Fruit fly (Drosophila melanogaster) whole organism, prepupa: ENCODE data around the gene CG32650.

Experiments
- Blimp-1 ChIP-seq: fragments of 200-800 bp; sonication (Bioruptor generic); optimal IDR thresholded peaks from 3 replicates; lab custom pipeline; 2017; ENCODE audit warnings: missing biosample characterization, missing genetic modification characterization, mild to moderate bottlenecking, moderate library complexity, missing genetic modification reagents
- CG10631 ChIP-seq: fragments of 200-800 bp; sonication (Bioruptor generic); optimal IDR thresholded peaks from 2 replicates; lab custom pipeline; 2016; ENCODE audit warnings: missing biosample characterization, missing genetic modification characterization
- CG10669 ChIP-seq: fragments of 200-800 bp; sonication (Bioruptor generic); optimal IDR thresholded peaks from 3 replicates; lab custom pipeline; 2018; ENCODE audit warnings: missing biosample characterization, mild to moderate bottlenecking, missing genetic modification characterization, moderate library complexity
- CG11294 ChIP-seq: fragments of 200-800 bp; sonication (Bioruptor generic); IDR thresholded peaks from 2 replicates; pipeline ENCODE4 v1.3.6; 2022; ENCODE audit warnings: missing biosample characterization, missing genetic modification characterization
- CG11762 ChIP-seq: fragments of 200-800 bp; sonication (Bioruptor generic); optimal IDR thresholded peaks from 3 replicates; lab custom pipeline; 2016; ENCODE audit warnings: missing biosample characterization, missing genetic modification characterization; ENCODE audit not compliant: insufficient read depth
- CG11902 ChIP-seq: fragments of 200-800 bp; sonication (Bioruptor generic); optimal IDR thresholded peaks from 3 replicates; lab custom pipeline; 2016; ENCODE audit warnings: missing biosample characterization, missing genetic modification characterization
- CG15336 ChIP-seq: fragments of 200-800 bp; sonication (Bioruptor generic); IDR thresholded peaks from 2 replicates; pipeline ENCODE4 v1.3.6; 2022; ENCODE audit warnings: missing biosample characterization, missing genetic modification characterization
- CG3032 ChIP-seq: fragments of 200-800 bp; optimal IDR thresholded peaks from 2 replicates; lab custom pipeline; 2019; ENCODE audit warnings: missing biosample characterization, mild to moderate bottlenecking, missing genetic modification characterization, moderate library complexity
- CG31627 ChIP-seq: fragments of 200-800 bp; sonication (Bioruptor generic); optimal IDR thresholded peaks from 3 replicates; lab custom pipeline; 2016; ENCODE audit warnings: missing biosample characterization, missing genetic modification characterization
- CG32006 ChIP-seq: fragments of 200-800 bp; sonication (Bioruptor generic); optimal IDR thresholded peaks from 3 replicates; lab custom pipeline; 2017; ENCODE audit warnings: missing biosample characterization, mild to moderate bottlenecking, missing genetic modification characterization
- CG34406 ChIP-seq: fragments of 200-800 bp; sonication (Bioruptor generic); optimal IDR thresholded peaks from 3 replicates; lab custom pipeline; 2016; ENCODE audit warnings: missing biosample characterization, missing genetic modification characterization
- CG3919 ChIP-seq: fragments of 200-800 bp; sonication (Bioruptor generic); optimal IDR thresholded peaks from 3 replicates; lab custom pipeline; 2016; ENCODE audit warnings: missing biosample characterization, missing genetic modification characterization
- CG4318 ChIP-seq: fragments of 200-800 bp; sonication (Bioruptor generic); optimal IDR thresholded peaks from 3 replicates; lab custom pipeline; 2017; ENCODE audit warnings: missing biosample characterization, mild to moderate bottlenecking, missing genetic modification characterization
- CG6163 ChIP-seq: fragments of 200-800 bp; sonication (Bioruptor generic); IDR thresholded peaks from 3 replicates; pipeline ENCODE4 v1.3.6; 2022; ENCODE audit warnings: missing biosample characterization, missing genetic modification characterization
- CG6276 ChIP-seq: fragments of 200-800 bp; sonication (Bioruptor generic); optimal IDR thresholded peaks from 2 replicates; lab custom pipeline; 2017; ENCODE audit warnings: missing biosample characterization, mild to moderate bottlenecking, missing genetic modification characterization
- CG6792 ChIP-seq: fragments of 200-800 bp; sonication (Bioruptor generic); optimal IDR thresholded peaks from 3 replicates; lab custom pipeline; 2016; ENCODE audit warnings: missing biosample characterization, missing genetic modification characterization
- CG6808 ChIP-seq: fragments of 200-800 bp; sonication (Bioruptor generic); optimal IDR thresholded peaks from 3 replicates; lab custom pipeline; 2017; ENCODE audit warnings: missing biosample characterization, missing genetic modification characterization, mild to moderate bottlenecking, moderate library complexity, missing genetic modification reagents
- CG8119 ChIP-seq: fragments of 200-800 bp; sonication (Bioruptor generic); IDR thresholded peaks from 3 replicates; pipeline ENCODE4 v1.3.6; 2022; ENCODE audit warnings: missing biosample characterization, missing genetic modification characterization
- CG8319 ChIP-seq: fragments of 200-800 bp; sonication (Bioruptor generic); optimal IDR thresholded peaks from 3 replicates; lab custom pipeline; 2016; ENCODE audit warnings: missing biosample characterization, missing genetic modification characterization
- CG8632 ChIP-seq: fragments of 200-800 bp; sonication (Bioruptor generic); optimal IDR thresholded peaks from 3 replicates; lab custom pipeline; 2016; ENCODE audit warnings: missing biosample characterization, missing genetic modification characterization
- CG9139 ChIP-seq: fragments of 200-800 bp; sonication (Bioruptor generic); optimal IDR thresholded peaks from 3 replicates; lab custom pipeline; 2017; ENCODE audit warnings: missing biosample characterization, mild to moderate bottlenecking, missing genetic modification characterization
- Eip75B ChIP-seq: fragments of 200-800 bp; sonication (Bioruptor generic); optimal IDR thresholded peaks from 3 replicates; lab custom pipeline; 2016; ENCODE audit warnings: missing biosample characterization, missing genetic modification characterization
- Eip78C ChIP-seq: fragments of 200-800 bp; sonication (Bioruptor generic); peaks from one replicate; lab custom pipeline; 2016; ENCODE audit warnings: missing biosample characterization, missing genetic modification characterization
- Eip93F ChIP-seq: fragments of 200-800 bp; sonication (Bioruptor generic); optimal IDR thresholded peaks from 2 replicates; lab custom pipeline; 2016; ENCODE audit warnings: missing biosample characterization, mild to moderate bottlenecking, missing genetic modification characterization
- Ets21C ChIP-seq: fragments of 200-800 bp; sonication (Bioruptor generic); optimal IDR thresholded peaks from 3 replicates; lab custom pipeline; 2016; ENCODE audit warnings: missing biosample characterization, missing genetic modification characterization
- Gug ChIP-seq: fragments of 200-800 bp; sonication (Bioruptor generic); IDR thresholded peaks from 2 replicates; pipeline ENCODE4 v1.3.6; 2022; ENCODE audit warnings: missing biosample characterization, missing genetic modification characterization
- Hr38 ChIP-seq: sonication (Bioruptor generic); optimal IDR thresholded peaks from 2 replicates; lab custom pipeline; 2016; ENCODE audit warnings: missing biosample characterization, missing genetic modification characterization
- Hr39 ChIP-seq: fragments of 200-800 bp; sonication (Bioruptor generic); optimal IDR thresholded peaks from 2 replicates; lab custom pipeline; 2016; ENCODE audit warnings: missing biosample characterization, missing genetic modification characterization
- Hr4 ChIP-seq: fragments of 200-800 bp; sonication (Bioruptor generic); optimal IDR thresholded peaks from 3 replicates; lab custom pipeline; 2016; ENCODE audit warnings: missing biosample characterization, missing genetic modification characterization
- Lpt ChIP-seq: fragments of 200-800 bp; sonication (Bioruptor generic); optimal IDR thresholded peaks from 3 replicates; lab custom pipeline; 2016; ENCODE audit warnings: missing biosample characterization, missing genetic modification characterization
- Met ChIP-seq: fragments of 200-800 bp; sonication (Bioruptor generic); optimal IDR thresholded peaks from 3 replicates; lab custom pipeline; 2016; ENCODE audit warnings: missing biosample characterization, missing genetic modification characterization
- OdsH ChIP-seq: fragments of 200-800 bp; sonication (Bioruptor generic); optimal IDR thresholded peaks from 3 replicates; lab custom pipeline; 2016; ENCODE audit warnings: missing biosample characterization, missing genetic modification characterization
- Sox102F ChIP-seq: fragments of 200-800 bp; sonication (Bioruptor generic); optimal IDR thresholded peaks from 2 replicates; lab custom pipeline; 2016; ENCODE audit warnings: missing biosample characterization, mild to moderate bottlenecking, missing genetic modification characterization
- Sox14 ChIP-seq: fragments of 200-800 bp; sonication (Bioruptor generic); optimal IDR thresholded peaks from 3 replicates; lab custom pipeline; 2016; ENCODE audit warnings: missing biosample characterization, missing genetic modification characterization
- achi ChIP-seq: fragments of 200-800 bp; sonication (Bioruptor generic); optimal IDR thresholded peaks from 3 replicates; lab custom pipeline; 2016; ENCODE audit warnings: missing biosample characterization, missing genetic modification characterization
- acj6 ChIP-seq: fragments of 200-800 bp; sonication (Bioruptor generic); optimal IDR thresholded peaks from 3 replicates; lab custom pipeline; 2016; ENCODE audit warnings: missing biosample characterization, missing genetic modification characterization
- cyc ChIP-seq: fragments of 200-800 bp; sonication (Bioruptor generic); optimal IDR thresholded peaks from 3 replicates; lab custom pipeline; 2016; ENCODE audit warnings: missing biosample characterization, missing genetic modification characterization
- eg ChIP-seq: fragments of 200-800 bp; sonication (Bioruptor generic); IDR thresholded peaks from 3 replicates; pipeline ENCODE4 v1.3.6; 2022; ENCODE audit warnings: missing biosample characterization, missing genetic modification characterization
- esn ChIP-seq: fragments of 200-800 bp; sonication (Bioruptor generic); optimal IDR thresholded peaks from 2 replicates; lab custom pipeline; 2016; ENCODE audit warnings: missing biosample characterization, mild to moderate bottlenecking, missing genetic modification characterization, moderate library complexity
- fd59A ChIP-seq: fragments of 200-800 bp; sonication (Bioruptor generic); optimal IDR thresholded peaks from 2 replicates; lab custom pipeline; 2017; ENCODE audit warnings: missing biosample characterization, mild to moderate bottlenecking, missing genetic modification characterization, missing genetic modification reagents
- fd85E ChIP-seq: fragments of 200-800 bp; sonication (Bioruptor generic); optimal IDR thresholded peaks from 3 replicates; lab custom pipeline; 2016; ENCODE audit warnings: missing biosample characterization, missing genetic modification characterization
- pdm3 ChIP-seq: fragments of 200-800 bp; sonication (Bioruptor generic); optimal IDR thresholded peaks from 3 replicates; lab custom pipeline; 2016; ENCODE audit warnings: missing biosample characterization, missing genetic modification characterization
- salr ChIP-seq, 2 experiments: fragments of 200-800 bp; sonication (Bioruptor generic); optimal IDR thresholded peaks; 3 replicates each; lab custom pipeline; 2016 to 2018; ENCODE audit warnings: missing biosample characterization in 2 of 2, missing genetic modification characterization in 2 of 2, mild to moderate bottlenecking in 1 of 2
- spab ChIP-seq: fragments of 200-800 bp; sonication (Bioruptor generic); optimal IDR thresholded peaks from 2 replicates; lab custom pipeline; 2017; ENCODE audit warnings: missing biosample characterization, mild to moderate bottlenecking, missing genetic modification characterization, missing genetic modification reagents
- ss ChIP-seq, 2 experiments: fragments of 200-800 bp; sonication (Bioruptor generic); optimal IDR thresholded peaks; 2 replicates in 1 of 2; 3 replicates in 1 of 2; lab custom pipeline; 2017 to 2018; ENCODE audit warnings: mild to moderate bottlenecking in 2 of 2, missing biosample characterization in 2 of 2, missing genetic modification characterization in 2 of 2, moderate library complexity in 1 of 2

The CG32650 gene

dm6 chrX:12905901-12906689, 7.6 kb upstream of the CG32650 start, which contains the start of gene CG4404:
TSS of gene CG4404 (minus strand) at chrX:12906018.
- TF ChIP-seq CG11294 (GFP tag; lab: Robert Waterston, UW) (no peak), achi (GFP tag; lab: Kevin White, UChicago) (peak; percentile 11), CG4318 (GFP tag; lab: Kevin White, UChicago) (peak; percentile 32), Eip93F (GFP tag; lab: Kevin White, UChicago) (no peak), CG15336 (GFP tag; lab: Robert Waterston, UW) (peak; percentile 51), acj6 (GFP tag; lab: Kevin White, UChicago) (peak; percentile 14), CG6276 (peak; percentile 41), fd59A (GFP tag; lab: Kevin White, UChicago) (no peak), cyc (GFP tag; lab: Kevin White, UChicago) (no peak), Sox102F (GFP tag; lab: Kevin White, UChicago) (no peak), eg (GFP tag; lab: Robert Waterston, UW) (0 out of 3 replicates have a peak, but pooled peaks have one; percentile 51), Eip78C (peak; percentile 66), CG32006 (GFP tag; lab: Kevin White, UChicago) (peak; percentile 70), salr (GFP tag; optimal IDR thresholded peaks at IDR 0.05; lab: Kevin White, UChicago) (peak in 1 of 2 experiments; percentile 37), Hr4 (peak; percentile 50), OdsH (GFP tag; lab: Kevin White, UChicago) (peak; percentile 28)

- no peak for TF ChIP-seq CG11762
- TF ChIP-seq CG6808 (GFP tag; lab: Kevin White, UChicago) = peak; percentile 15
- TF ChIP-seq eg (GFP tag; lab: Robert Waterston, UW) = peak; percentile 78
- TF ChIP-seq CG4318 (GFP tag; lab: Kevin White, UChicago) = peak; percentile 46
- peak; percentile 16 for TF ChIP-seq CG6792 (GFP tag; lab: Kevin White, UChicago)
- TF ChIP-seq achi (GFP tag; lab: Kevin White, UChicago) = peak; percentile 22
- TF ChIP-seq Gug (GFP tag; lab: Robert Waterston, UW) = peak; percentile 37; the same call in 1 of the 2 replicates
- TF ChIP-seq Sox14 (GFP tag; lab: Kevin White, UChicago) = peak; percentile 11
- TF ChIP-seq CG11294 (GFP tag; lab: Robert Waterston, UW) = no peak; the same call in 1 of the 2 replicates
- peak; percentile 23 for TF ChIP-seq CG10669
- no peak for TF ChIP-seq spab (GFP tag; lab: Kevin White, UChicago)
- peak; percentile 51 for TF ChIP-seq CG8632
- TF ChIP-seq Ets21C (GFP tag; lab: Kevin White, UChicago) = no peak
- TF ChIP-seq CG8319 (GFP tag; lab: Kevin White, UChicago) = peak; percentile 10
- peak; percentile 40 for TF ChIP-seq CG3919 (GFP tag; lab: Kevin White, UChicago)
- peak; percentile 8 for TF ChIP-seq CG9139
- TF ChIP-seq fd85E = no peak
- TF ChIP-seq CG11902 = peak; percentile 31
- peak; percentile 49 for TF ChIP-seq esn (GFP tag; lab: Kevin White, UChicago)
- peak; percentile 64 to 84 for TF ChIP-seq ss (GFP tag; optimal IDR thresholded peaks at IDR 0.05; lab: Kevin White, UChicago)
- TF ChIP-seq Eip75B (GFP tag; lab: Kevin White, UChicago) = peak; percentile 47
- peak; percentile 72 for TF ChIP-seq CG8119 (GFP tag; lab: Robert Waterston, UW)
- peak; percentile 68; the same call in 2 of the 3 replicates for TF ChIP-seq CG6163
- TF ChIP-seq Blimp-1 (GFP tag; lab: Kevin White, UChicago) = peak; percentile 33
- peak; percentile 37 for TF ChIP-seq Lpt
- peak; percentile 65 for TF ChIP-seq CG32006 (GFP tag; lab: Kevin White, UChicago)
- peak; percentile 88 for TF ChIP-seq Eip78C
- peak; percentile 34 for TF ChIP-seq Met
- TF ChIP-seq CG3032 (tag; lab: Kevin White, UChicago) = peak; percentile 23
- no peak for TF ChIP-seq Hr39 (GFP tag; lab: Kevin White, UChicago)
- no peak for TF ChIP-seq cyc (GFP tag; lab: Kevin White, UChicago)
- peak; percentile 44 for TF ChIP-seq CG34406
- TF ChIP-seq CG10631 = peak; percentile 16
- TF ChIP-seq pdm3 = peak; percentile 55
- TF ChIP-seq Hr38 (GFP tag; lab: Kevin White, UChicago) = no peak
- no peak for TF ChIP-seq CG31627 (GFP tag; lab: Kevin White, UChicago)
Observed at dm6 chrX:12905014-12905900, 6.8 kb upstream of the CG32650 start.
